Worm (Caenorhabditis elegans): ENCODE measurements around the gene glb-27.
A peak's percentile ranks its signal among the peaks of the same experiment; 100 is the strongest.

Gene glb-27

ce11 chrII:8569038-8569977 is 13.2 kb upstream of the glb-27 start, which contains the start of the genes col-38 and rpl-5 (continued):
- TF ChIP-seq C04F5.9 (tag; optimal IDR thresholded peaks at IDR 0.05) (peak; percentile 85), aha-1 (tag; optimal IDR thresholded peaks at IDR 0.05) (peak; percentile 59), C16A3.4 (tag; optimal IDR thresholded peaks at IDR 0.05) (peak; percentile 96), ztf-11 (tag; optimal IDR thresholded peaks at IDR 0.05) (peak in 1 of 2 experiments; percentile 56), snpc-4 (tag; optimal IDR thresholded peaks at IDR 0.05) (peak; percentile 86), hpl-2 (GFP tag; optimal IDR thresholded peaks at IDR 0.05) (peak; percentile 45), lin-15B (tag; optimal IDR thresholded peaks at IDR 0.05) (peak; percentile 94), efl-3 (GFP tag; optimal IDR thresholded peaks at IDR 0.05) (no peak), lin-35 (GFP tag; optimal IDR thresholded peaks at IDR 0.05) (peak; percentile 98 to 99), pag-3 (tag; optimal IDR thresholded peaks at IDR 0.05; ENCODE audit: borderline replicate concordance, insufficient read depth) (no peak), lin-39 (tag; optimal IDR thresholded peaks at IDR 0.05) (peak; percentile 47), unc-98 (GFP tag; IDR thresholded peaks at IDR 0.05) (no peak), unc-130 (tag; optimal IDR thresholded peaks at IDR 0.05) (peak; percentile 96), ama-1 (optimal IDR thresholded peaks at IDR 0.05) (no peak), dsc-1 (tag; optimal IDR thresholded peaks at IDR 0.05) (peak; percentile 82), lin-13 (GFP tag; optimal IDR thresholded peaks at IDR 0.05) (peak; percentile 87), jun-1 (tag; optimal IDR thresholded peaks at IDR 0.05) (peak; percentile 81), pqm-1 (tag; optimal IDR thresholded peaks at IDR 0.05) (no peak), rnt-1 (tag; optimal IDR thresholded peaks at IDR 0.05) (peak; percentile 92), fkh-10 (GFP tag; optimal IDR thresholded peaks at IDR 0.05) (peak; percentile 72), lsy-2 (tag; optimal IDR thresholded peaks at IDR 0.05) (peak; percentile 97 to 99), fkh-4 (tag; optimal IDR thresholded peaks at IDR 0.05; ENCODE audit: borderline replicate concordance) (peak; percentile 11), unc-86 (tag; optimal IDR thresholded peaks at IDR 0.05) (peak; percentile 79), hlh-17 (GFP tag; optimal IDR thresholded peaks at IDR 0.05; ENCODE audit: borderline replicate concordance) (no peak), ceh-88 (GFP tag; IDR thresholded peaks at IDR 0.05) (peak; percentile 79), tbx-2 (tag; optimal IDR thresholded peaks at IDR 0.05) (peak; percentile 91), nhr-77 (tag; optimal IDR thresholded peaks at IDR 0.05) (peak; percentile 87)

ce11 chrII:8568234-8568969 is 12.3 kb upstream of the glb-27 start:
- TF ChIP-seq elt-3 (tag; optimal IDR thresholded peaks at IDR 0.05) (no peak), grh-1 (GFP tag; IDR thresholded peaks at IDR 0.05) (no peak), hlh-4 (tag; optimal IDR thresholded peaks at IDR 0.05) (no peak), ama-1 (optimal IDR thresholded peaks at IDR 0.05) (no peak), pag-3 (tag; optimal IDR thresholded peaks at IDR 0.05; ENCODE audit: borderline replicate concordance, insufficient read depth) (no peak)

ce11 chrII:8566806-8567266 is 10.8 kb upstream of the glb-27 start, which contains the start of gene F54C9.3:
TSS of gene F54C9.3 (minus strand) at chrII:8566856.
- TF ChIP-seq dpl-1 (GFP tag; optimal IDR thresholded peaks at IDR 0.05) (peak in 1 of 3 experiments; percentile 27), zag-1 (tag; optimal IDR thresholded peaks at IDR 0.05) (no peak), C34B4.2 (tag; optimal IDR thresholded peaks at IDR 0.05) (no peak), dsc-1 (tag; optimal IDR thresholded peaks at IDR 0.05) (no peak), pqm-1 (tag; optimal IDR thresholded peaks at IDR 0.05) (peak; percentile 57), Y116A8C.19 (tag; optimal IDR thresholded peaks at IDR 0.05; ENCODE audit: borderline replicate concordance) (no peak), lsy-2 (tag; optimal IDR thresholded peaks at IDR 0.05) (peak in 1 of 2 experiments; percentile 13), snpc-4 (tag; optimal IDR thresholded peaks at IDR 0.05) (no peak), F16B12.6 (tag; optimal IDR thresholded peaks at IDR 0.05) (no peak), ama-1 (optimal IDR thresholded peaks at IDR 0.05) (peak; percentile 1), efl-1 (optimal IDR thresholded peaks at IDR 0.05) (no peak), efl-1 (GFP tag; optimal IDR thresholded peaks at IDR 0.05 in 1 of 2) (peak in 1 of 2 experiments; percentile 92), sup-37 (GFP tag; optimal IDR thresholded peaks at IDR 0.05) (no peak), nhr-77 (tag; optimal IDR thresholded peaks at IDR 0.05) (no peak), tlp-1 (tag; optimal IDR thresholded peaks at IDR 0.05) (peak; percentile 16), elt-2 (tag; optimal IDR thresholded peaks at IDR 0.05) (peak; percentile 85), nhr-47 (tag; optimal IDR thresholded peaks at IDR 0.05) (no peak), jun-1 (tag; optimal IDR thresholded peaks at IDR 0.05) (peak; percentile 30), lin-35 (GFP tag; optimal IDR thresholded peaks at IDR 0.05) (peak in 1 of 2 experiments; percentile 54), sptf-1 (tag; optimal IDR thresholded peaks at IDR 0.05) (no peak)
